Worm (Caenorhabditis elegans) whole organism, young adult: Measurements from ENCODE around the gene F16B4.2.

Experiments
- B0336.3 ChIP-seq: fragments of 200-800 bp; sonication (Bioruptor generic); IDR thresholded peaks from 2 replicates; pipeline ENCODE4 v1.3.6; 2022; ENCODE audit warnings: missing genetic modification characterization, missing compliant biosample characterization
- ama-1 ChIP-seq, 3 experiments: fragments of 150-350 bp in 1 of 3; sonication (generic microtip) in 2 of 3; optimal IDR thresholded peaks; 2 replicates each; lab custom pipeline; 2014 to 2018; ENCODE audit warnings: missing biosample characterization in 2 of 3, missing genetic modification characterization in 2 of 3, missing genetic modification reagents in 2 of 3
- athp-1 ChIP-seq: sonication (generic microtip); optimal IDR thresholded peaks from 2 replicates; lab custom pipeline; 2017; ENCODE audit warnings: mild to moderate bottlenecking, missing genetic modification characterization, missing compliant biosample characterization
- lsl-1 ChIP-seq: fragments of 200-800 bp; sonication (Bioruptor generic); optimal IDR thresholded peaks from 2 replicates; lab custom pipeline; 2018; ENCODE audit warnings: mild to moderate bottlenecking, missing genetic modification characterization, moderate library complexity, missing compliant biosample characterization
- nhr-27 ChIP-seq: fragments of 200-800 bp; sonication (Bioruptor generic); optimal IDR thresholded peaks from 2 replicates; lab custom pipeline; 2018; ENCODE audit warnings: mild to moderate bottlenecking, missing genetic modification characterization, moderate library complexity, missing compliant biosample characterization
- tbx-9 ChIP-seq: sonication (generic microtip); optimal IDR thresholded peaks from 2 replicates; lab custom pipeline; 2016; ENCODE audit warnings: borderline replicate concordance, missing genetic modification characterization, inconsistent platforms, missing compliant biosample characterization

ce11 chrV:1640008-1640407 lies 39.2 kb downstream of the F16B4.2 start, which contains the start of gene str-221:
- TF ChIP-seq nhr-27 (tag; lab: Kevin White, UChicago), result no peak
- TF ChIP-seq lsl-1 (GFP tag; lab: Kevin White, UChicago), result no peak
- no peak for TF ChIP-seq athp-1 (tag; lab: Kevin White, UChicago)
- no peak for TF ChIP-seq ama-1 (optimal IDR thresholded peaks at IDR 0.05; lab: Kevin White, UChicago)
- TF ChIP-seq ama-1 (GFP tag; optimal IDR thresholded peaks at IDR 0.05; lab: Kevin White, UChicago), result no peak
- TF ChIP-seq tbx-9, result no peak
- TF ChIP-seq B0336.3, result no peak
